Worm (Caenorhabditis elegans): Measurements from ENCODE around the gene snx-14.

The snx-14 gene

ce11 chrII:13575018-13575948 lies 44.3 kb upstream of the snx-14 start, which contains the start of the genes mrpl-37 and lin-38 (continued):
- peak; percentile 92 for TF ChIP-seq F33H1.4 (GFP tag; IDR thresholded peaks at IDR 0.05)
- TF ChIP-seq nhr-179 (tag; optimal IDR thresholded peaks at IDR 0.05): no peak
- peak; percentile 93 for TF ChIP-seq attf-5 (GFP tag; optimal IDR thresholded peaks at IDR 0.05)
- TF ChIP-seq snpc-4 (GFP tag; optimal IDR thresholded peaks at IDR 0.05): no peak
- peak in 2 of 4 experiments; percentile 2 to 45 for TF ChIP-seq snpc-4 (tag; optimal IDR thresholded peaks at IDR 0.05)
- no peak for TF ChIP-seq K11D2.4 (GFP tag; IDR thresholded peaks at IDR 0.05)
- no peak for TF ChIP-seq nfya-1 (tag; optimal IDR thresholded peaks at IDR 0.05; ENCODE audit: borderline replicate concordance, insufficient read depth)

ce11 chrII:13574395-13574794 lies 43.4 kb upstream of the snx-14 start:
- TF ChIP-seq nhr-27 (tag; optimal IDR thresholded peaks at IDR 0.05): no peak
- no peak for TF ChIP-seq B0035.1 (tag; optimal IDR thresholded peaks at IDR 0.05)
- no peak for TF ChIP-seq T26A5.8 (tag; optimal IDR thresholded peaks at IDR 0.05)
- no peak for TF ChIP-seq lin-40 (tag; optimal IDR thresholded peaks at IDR 0.05)
- TF ChIP-seq attf-3 (GFP tag; conservative IDR thresholded peaks at IDR 0.05): no peak
- no peak for TF ChIP-seq athp-1 (tag; optimal IDR thresholded peaks at IDR 0.05)
- no peak for TF ChIP-seq rpc-1 (optimal IDR thresholded peaks at IDR 0.05)
- TF ChIP-seq rpc-1 (tag; optimal IDR thresholded peaks at IDR 0.05): no peak
- TF ChIP-seq ztf-18 (tag; optimal IDR thresholded peaks at IDR 0.05): no peak
- no peak for TF ChIP-seq ztf-28 (GFP tag; IDR thresholded peaks at IDR 0.05)
- TF ChIP-seq snpc-3.4 (tag; optimal IDR thresholded peaks at IDR 0.05): no peak
- TF ChIP-seq hmg-1.2 (GFP tag; IDR thresholded peaks at IDR 0.05): no peak
- no peak for TF ChIP-seq K12H6.12 (tag; optimal IDR thresholded peaks at IDR 0.05)
- TF ChIP-seq cebp-2 (GFP tag; IDR thresholded peaks at IDR 0.05): no peak
- TF ChIP-seq Y95B8A.8 (GFP tag; IDR thresholded peaks at IDR 0.05): no peak
- TF ChIP-seq hmg-20 (GFP tag; IDR thresholded peaks at IDR 0.05): no peak

ce11 chrII:13567871-13568270 lies 36.9 kb upstream of the snx-14 start, which contains the start of gene Y48E1B.3:
Gene Y48E1B.3, minus strand, starts transcription at chrII:13567971.
- no peak for TF ChIP-seq hsf-1 (GFP tag; IDR thresholded peaks at IDR 0.05)
- TF ChIP-seq let-526 (GFP tag; IDR thresholded peaks at IDR 0.05): no peak
- TF ChIP-seq ekl-4 (GFP tag; IDR thresholded peaks at IDR 0.05): no peak
- no peak for TF ChIP-seq aptf-2 (GFP tag; conservative IDR thresholded peaks at IDR 0.05)
- TF ChIP-seq unc-130 (GFP tag; optimal IDR thresholded peaks at IDR 0.05): no peak
- no peak for TF ChIP-seq madf-6 (GFP tag; IDR thresholded peaks at IDR 0.05)
- TF ChIP-seq B0261.1 (tag; optimal IDR thresholded peaks at IDR 0.05): no peak
- no peak for TF ChIP-seq ZK185.1 (tag; optimal IDR thresholded peaks at IDR 0.05; ENCODE audit: poor library complexity, severe bottlenecking)

ce11 chrII:13560553-13560952 lies 29.5 kb upstream of the snx-14 start:
- TF ChIP-seq attf-3 (GFP tag; conservative IDR thresholded peaks at IDR 0.05) (no peak), F37B4.10 (GFP tag; IDR thresholded peaks at IDR 0.05) (0 out of 2 replicates have a peak, but pooled peaks have one; percentile 7), egrh-3 (GFP tag; IDR thresholded peaks at IDR 0.05) (peak; percentile 42; the same call in 1 of the 2 replicates), egl-18 (GFP tag; IDR thresholded peaks at IDR 0.05) (no peak)
